Worm (Caenorhabditis elegans) whole organism, late embryonic: Measurements from ENCODE around the gene F49F1.10.

Experiments
- C08G9.2 ChIP-seq: sonication (generic microtip); optimal IDR thresholded peaks from 2 replicates; lab custom pipeline; 2016; ENCODE audit warnings: mild to moderate bottlenecking, missing genetic modification characterization, moderate library complexity, missing compliant biosample characterization
- F13H6.1 ChIP-seq: sonication (generic microtip); optimal IDR thresholded peaks from 2 replicates; lab custom pipeline; 2016; ENCODE audit warnings: missing genetic modification characterization, missing compliant biosample characterization
- K09A11.1 ChIP-seq: sonication (generic microtip); optimal IDR thresholded peaks from 2 replicates; lab custom pipeline; 2017; ENCODE audit warnings: antibody characterized with exemption, mild to moderate bottlenecking, missing genetic modification characterization, missing compliant biosample characterization; ENCODE audit not compliant: insufficient read depth
- T23F11.4 ChIP-seq: fragments of 200-800 bp; sonication (Bioruptor generic); optimal IDR thresholded peaks from 2 replicates; lab custom pipeline; 2018; ENCODE audit warnings: mild to moderate bottlenecking, missing genetic modification characterization, missing compliant biosample characterization
- ama-1 ChIP-seq: fragments of 150-350 bp; optimal IDR thresholded peaks from 2 replicates; lab custom pipeline; 2014
- ceh-19 ChIP-seq: fragments of 200-800 bp; sonication (Bioruptor generic); optimal IDR thresholded peaks from 2 replicates; lab custom pipeline; 2018; ENCODE audit warnings: mild to moderate bottlenecking, missing genetic modification characterization, missing compliant biosample characterization
- ceh-2 ChIP-seq: sonication (generic microtip); optimal IDR thresholded peaks from 2 replicates; lab custom pipeline; 2016; ENCODE audit warnings: missing genotype, missing genetic modification characterization, missing compliant biosample characterization
- ceh-34 ChIP-seq: sonication (generic microtip); optimal IDR thresholded peaks from 2 replicates; lab custom pipeline; 2016; ENCODE audit warnings: mild to moderate bottlenecking, missing genetic modification characterization, missing compliant biosample characterization
- ceh-48 ChIP-seq: sonication (generic microtip); optimal IDR thresholded peaks from 2 replicates; lab custom pipeline; 2016; ENCODE audit warnings: missing genetic modification characterization, inconsistent platforms, missing compliant biosample characterization
- che-1 ChIP-seq: sonication (generic microtip); optimal IDR thresholded peaks from 2 replicates; lab custom pipeline; 2016; ENCODE audit warnings: mild to moderate bottlenecking, missing genetic modification characterization, missing compliant biosample characterization
- dve-1 ChIP-seq: sonication (generic microtip); optimal IDR thresholded peaks from 2 replicates; lab custom pipeline; 2017; ENCODE audit warnings: antibody characterized with exemption, mild to moderate bottlenecking, missing genetic modification characterization, missing compliant biosample characterization
- elt-4 ChIP-seq: sonication (generic microtip); optimal IDR thresholded peaks from 2 replicates; lab custom pipeline; 2016; ENCODE audit warnings: missing genetic modification characterization, missing compliant biosample characterization
- fkh-6 ChIP-seq: sonication (generic microtip); optimal IDR thresholded peaks from 2 replicates; lab custom pipeline; 2016; ENCODE audit warnings: missing genetic modification characterization, missing compliant biosample characterization
- hlh-13 ChIP-seq: fragments of 200-800 bp; sonication (Bioruptor generic); optimal IDR thresholded peaks from 2 replicates; lab custom pipeline; 2018; ENCODE audit warnings: mild to moderate bottlenecking, missing genetic modification characterization, missing compliant biosample characterization
- hlh-30 ChIP-seq: sonication (generic microtip); optimal IDR thresholded peaks from 2 replicates; lab custom pipeline; 2017; ENCODE audit warnings: antibody characterized with exemption, missing genetic modification characterization, missing compliant biosample characterization; ENCODE audit not compliant: insufficient read depth
- hlh-6 ChIP-seq: sonication (generic microtip); optimal IDR thresholded peaks from 2 replicates; lab custom pipeline; 2016; ENCODE audit warnings: missing genotype, missing genetic modification characterization, missing compliant biosample characterization
- lim-6 ChIP-seq: sonication (generic microtip); optimal IDR thresholded peaks from 2 replicates; lab custom pipeline; 2016; ENCODE audit warnings: missing genetic modification characterization, missing compliant biosample characterization
- lin-11 ChIP-seq: fragments of 200-800 bp; sonication (Bioruptor generic); optimal IDR thresholded peaks from 2 replicates; lab custom pipeline; 2018; ENCODE audit warnings: mild to moderate bottlenecking, missing genetic modification characterization, missing compliant biosample characterization
- madf-2 ChIP-seq: sonication (generic microtip); optimal IDR thresholded peaks from 2 replicates; lab custom pipeline; 2017; ENCODE audit warnings: missing genetic modification characterization, missing compliant biosample characterization
- mec-3 ChIP-seq: sonication (generic microtip); optimal IDR thresholded peaks from 2 replicates; lab custom pipeline; 2016; ENCODE audit warnings: borderline replicate concordance, missing genetic modification characterization, missing compliant biosample characterization
- nfya-1 ChIP-seq: sonication (generic microtip); optimal IDR thresholded peaks from 2 replicates; lab custom pipeline; 2017; ENCODE audit warnings: missing genetic modification characterization, mild to moderate bottlenecking, missing compliant biosample characterization, antibody characterized with exemption, moderate library complexity
- nhr-11 ChIP-seq: fragments of 150-350 bp; optimal IDR thresholded peaks from 2 replicates; lab custom pipeline; 2014; ENCODE audit warnings: missing biosample characterization, missing genetic modification characterization
- nhr-232 ChIP-seq: sonication (generic microtip); optimal IDR thresholded peaks from 2 replicates; lab custom pipeline; 2016; ENCODE audit warnings: missing genetic modification characterization, missing compliant biosample characterization
- npax-4 ChIP-seq: sonication (generic microtip); optimal IDR thresholded peaks from 2 replicates; lab custom pipeline; 2016; ENCODE audit warnings: missing genetic modification characterization, missing compliant biosample characterization
- pax-1 ChIP-seq: fragments of 150-350 bp; optimal IDR thresholded peaks from 2 replicates; lab custom pipeline; 2014; ENCODE audit warnings: missing biosample characterization, missing genetic modification characterization
- pha-4 ChIP-seq: fragments of 150-350 bp; optimal IDR thresholded peaks from 2 replicates; lab custom pipeline; 2018; ENCODE audit warnings: missing biosample characterization, missing genetic modification reagents, missing genetic modification characterization
- pqm-1 ChIP-seq: sonication (generic microtip); optimal IDR thresholded peaks from 2 replicates; lab custom pipeline; 2016; ENCODE audit warnings: missing genetic modification characterization, missing compliant biosample characterization
- ref-2 ChIP-seq: sonication (generic microtip); optimal IDR thresholded peaks from 2 replicates; lab custom pipeline; 2016; ENCODE audit warnings: missing genetic modification characterization, missing compliant biosample characterization
- sox-2 ChIP-seq: fragments of 200-800 bp; sonication (Bioruptor generic); IDR thresholded peaks from 2 replicates; pipeline ENCODE4 v1.3.6; 2022; ENCODE audit warnings: missing genetic modification reagents, missing genetic modification characterization, missing compliant biosample characterization
- sox-4 ChIP-seq: sonication (generic microtip); optimal IDR thresholded peaks from 2 replicates; lab custom pipeline; 2017; ENCODE audit warnings: mild to moderate bottlenecking, missing genetic modification characterization, inconsistent platforms, missing compliant biosample characterization
- syd-9 ChIP-seq: sonication (generic microtip); optimal IDR thresholded peaks from 2 replicates; lab custom pipeline; 2016; ENCODE audit warnings: mild to moderate bottlenecking, missing genetic modification characterization, moderate library complexity, missing compliant biosample characterization
- tbx-2 ChIP-seq: sonication (generic microtip); optimal IDR thresholded peaks from 2 replicates; lab custom pipeline; 2016; ENCODE audit warnings: missing genetic modification characterization, missing compliant biosample characterization
- ttx-3 ChIP-seq: sonication (generic microtip); optimal IDR thresholded peaks from 2 replicates; lab custom pipeline; 2016; ENCODE audit warnings: missing genetic modification reagents, missing genetic modification characterization, missing compliant biosample characterization
- unc-42 ChIP-seq: sonication (generic microtip); optimal IDR thresholded peaks from 2 replicates; lab custom pipeline; 2016; ENCODE audit warnings: missing genotype, missing genetic modification characterization, missing compliant biosample characterization
- unc-55 ChIP-seq: sonication (generic microtip); optimal IDR thresholded peaks from 2 replicates; lab custom pipeline; 2017; ENCODE audit warnings: missing biosample characterization, missing genetic modification reagents, missing genetic modification characterization
- ztf-16 ChIP-seq: sonication (generic microtip); optimal IDR thresholded peaks from 2 replicates; lab custom pipeline; 2017; ENCODE audit warnings: missing genetic modification characterization, missing compliant biosample characterization

Gene F49F1.10

DNA sequence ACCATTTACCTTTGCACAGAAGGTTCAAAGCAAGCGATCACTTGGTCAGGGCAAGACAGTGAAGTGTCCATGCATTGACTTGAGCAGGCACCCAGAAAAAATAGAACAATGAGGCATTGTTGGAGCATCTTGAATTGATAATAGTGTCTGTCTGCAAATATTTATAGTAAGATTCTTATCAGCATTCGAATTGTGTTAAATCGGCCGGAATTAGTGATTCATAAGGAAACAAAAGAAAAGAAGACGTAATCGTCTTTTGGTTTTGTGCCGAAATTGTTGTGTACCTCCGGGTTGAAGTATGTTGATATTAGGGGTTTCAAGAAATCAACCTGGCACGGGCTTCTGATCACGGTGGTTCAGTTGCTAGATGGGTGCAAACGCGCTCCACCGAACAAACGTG, 18.7 kb downstream of the F49F1.10 start, which contains the start of gene F49F1.5:
Gene F49F1.5 (minus strand): TSS at position 153 of the 400 bp plus-strand sequence.
- TF ChIP-seq lim-6 (tag; lab: Kevin White, UChicago): no peak

DNA sequence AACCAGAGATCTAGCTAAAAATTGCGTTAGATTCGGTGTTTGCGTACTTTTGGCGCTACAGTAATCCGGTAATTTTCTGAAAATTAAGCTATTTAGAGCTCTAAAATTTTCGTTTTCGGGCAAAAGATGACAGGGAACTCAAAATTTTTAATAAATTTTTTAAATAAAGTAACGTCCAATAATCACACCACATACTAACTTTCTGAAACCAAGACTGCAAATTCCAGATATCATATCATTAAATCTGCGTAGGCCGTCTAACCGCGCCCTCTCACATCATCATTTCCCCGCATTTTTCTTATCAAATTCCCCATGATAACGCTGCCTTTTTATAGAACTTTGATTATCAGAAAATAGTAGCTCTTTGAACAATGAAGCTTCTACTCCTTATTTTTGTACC, 21.5 kb downstream of the F49F1.10 start, which contains the start of gene drd-50:
Gene drd-50 (plus strand): TSS at position 301 of the 400 bp plus-strand sequence.
- TF ChIP-seq nhr-11 (tag; lab: Kevin White, UChicago): no peak
- no peak for TF ChIP-seq sox-2
- TF ChIP-seq F13H6.1 (tag; lab: Kevin White, UChicago): no peak
- no peak for TF ChIP-seq C08G9.2 (tag; lab: Kevin White, UChicago)
- no peak for TF ChIP-seq ceh-34 (tag; lab: Kevin White, UChicago)
- TF ChIP-seq tbx-2 (tag; lab: Kevin White, UChicago): no peak
- no peak for TF ChIP-seq unc-42
- TF ChIP-seq unc-55 (GFP tag; lab: Kevin White, UChicago): no peak
- TF ChIP-seq, all 69 proteins: peak for 0

DNA sequence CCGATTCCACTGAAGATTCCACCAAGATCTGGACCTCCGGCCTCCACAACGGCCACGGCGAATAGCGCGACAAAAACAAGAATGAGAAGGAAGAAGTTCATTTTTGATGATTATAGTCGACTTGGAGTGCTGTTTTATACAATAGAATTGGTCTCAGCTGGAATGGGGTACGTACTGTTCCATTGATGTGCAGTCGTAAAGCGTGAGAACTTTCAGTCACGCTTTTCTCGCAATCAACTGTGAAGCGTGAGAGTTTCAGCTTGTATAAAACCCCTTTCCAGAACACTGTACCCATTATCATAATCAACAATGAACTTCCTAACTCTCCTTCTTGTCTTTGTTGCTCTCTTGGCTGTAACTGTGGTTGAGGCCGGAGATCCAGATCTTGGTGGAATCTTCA, 23.3 kb downstream of the F49F1.10 start, which contains the start of the genes F49F1.4 and F49F1.2:
Gene F49F1.4 (minus strand): TSS at position 101 of the 400 bp plus-strand sequence.
Gene F49F1.2 (plus strand): TSS at position 310 of the 400 bp plus-strand sequence.
- TF ChIP-seq ceh-2 (tag; lab: Kevin White, UChicago) (no peak), T23F11.4 (GFP tag; lab: Kevin White, UChicago) (no peak)

DNA sequence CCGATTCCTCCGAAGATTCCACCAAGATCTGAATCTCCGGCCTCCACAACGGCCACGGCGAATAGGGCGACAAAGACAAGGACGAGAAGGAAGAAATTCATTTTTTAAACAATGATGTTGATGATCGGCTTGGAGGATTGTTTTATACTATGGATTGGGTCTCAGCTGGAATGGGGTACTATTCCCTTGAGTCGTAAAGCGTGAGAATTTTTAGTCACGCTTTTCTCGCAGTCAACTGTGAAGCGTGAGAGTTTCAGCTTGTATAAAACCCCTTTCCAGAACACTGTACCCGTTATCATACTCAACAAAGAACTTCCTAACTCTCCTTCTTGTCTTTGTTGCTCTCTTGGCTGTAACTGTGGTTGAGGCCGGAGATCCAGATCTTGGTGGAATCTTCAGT, 24.4 kb downstream of the F49F1.10 start, which contains the start of gene F49F1.15:
Gene F49F1.15 (minus strand): TSS at position 101 of the 400 bp plus-strand sequence.
- TF ChIP-seq K09A11.1: no peak
- TF ChIP-seq ama-1: no peak
- TF ChIP-seq nfya-1 (tag; lab: Kevin White, UChicago): no peak
- no peak for TF ChIP-seq lim-6 (tag; lab: Kevin White, UChicago)
- TF ChIP-seq ref-2: no peak
- no peak for TF ChIP-seq hlh-13 (GFP tag; lab: Kevin White, UChicago)
- no peak for TF ChIP-seq madf-2 (tag; lab: Kevin White, UChicago)
- TF ChIP-seq pax-1 (tag; lab: Kevin White, UChicago): no peak
- no peak for TF ChIP-seq nhr-232
- no peak for TF ChIP-seq sox-4 (tag; lab: Kevin White, UChicago)
- TF ChIP-seq mec-3: no peak
- TF ChIP-seq ceh-48 (tag; lab: Kevin White, UChicago): no peak
- no peak for TF ChIP-seq che-1
- no peak for TF ChIP-seq hlh-30
- no peak for TF ChIP-seq pha-4 (tag; lab: Kevin White, UChicago)

DNA sequence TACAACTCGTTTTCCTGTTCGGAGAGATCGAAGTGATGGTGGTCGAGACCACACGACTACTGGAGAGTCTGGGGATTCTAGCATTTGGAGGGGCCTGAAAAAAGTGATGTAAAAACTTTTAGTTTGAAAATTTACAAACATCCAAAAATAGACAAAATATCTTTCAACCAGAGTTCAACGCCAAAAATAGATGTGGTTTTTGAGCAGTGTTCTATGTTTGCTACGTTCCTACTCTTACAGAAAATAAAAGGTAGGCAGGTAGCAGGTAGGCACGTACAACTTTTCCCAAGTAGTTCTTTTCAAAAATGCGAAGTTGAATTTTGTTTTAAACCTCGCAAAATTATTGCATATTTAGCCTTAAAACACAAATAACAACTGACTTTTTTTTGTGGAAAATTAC, 26.5 kb downstream of the F49F1.10 start, which contains the start of gene F49F1.14:
Gene F49F1.14 (minus strand): TSS at position 101 of the 400 bp plus-strand sequence.
- TF ChIP-seq lin-11 (tag; lab: Kevin White, UChicago) (no peak), pqm-1 (tag; lab: Kevin White, UChicago) (no peak), hlh-6 (no peak), ttx-3 (tag; lab: Kevin White, UChicago) (no peak), nhr-11 (tag; lab: Kevin White, UChicago) (no peak), K09A11.1 (no peak), dve-1 (no peak), pax-1 (tag; lab: Kevin White, UChicago) (no peak), ceh-19 (GFP tag; lab: Kevin White, UChicago) (no peak), madf-2 (tag; lab: Kevin White, UChicago) (no peak)

DNA sequence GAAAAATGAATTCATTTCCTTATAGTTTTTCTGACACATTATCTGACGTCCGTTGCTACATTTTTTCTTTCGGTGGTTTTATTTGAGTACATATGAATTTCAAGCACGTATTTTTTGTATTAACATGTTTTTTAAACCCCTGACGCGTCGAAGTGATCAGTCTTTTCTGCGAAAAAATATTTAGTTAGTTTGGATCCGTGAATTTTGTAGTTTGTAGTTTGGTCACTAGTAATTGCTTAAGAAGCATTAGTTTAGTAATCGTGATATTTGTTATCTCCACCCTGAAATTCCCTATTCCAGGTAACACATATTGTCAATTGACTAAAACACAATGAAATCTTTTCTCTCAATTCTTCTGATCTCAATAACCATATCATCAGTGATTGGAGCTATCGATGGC, 30.2 kb downstream of the F49F1.10 start, which contains the start of gene C35B1.7:
Gene C35B1.7 (plus strand): TSS at position 301 of the 400 bp plus-strand sequence.
- TF ChIP-seq syd-9 (no peak), nfya-1 (tag; lab: Kevin White, UChicago) (no peak), fkh-6 (tag; lab: Kevin White, UChicago) (no peak), elt-4 (tag; lab: Kevin White, UChicago) (no peak), ztf-16 (tag; lab: Kevin White, UChicago) (no peak), hlh-6 (no peak), hlh-30 (no peak), npax-4 (no peak)
